Fruit fly (Drosophila melanogaster) Kc167 (cell line): ENCODE results near the gene EMC5.

ENCODE experiments used
- Myc ChIP-seq: fragments of >200 bp; optimal IDR thresholded peaks from 2 replicates; lab custom pipeline; 2017; ENCODE audit warnings: missing external identifiers
- Sin3A ChIP-seq: fragments of >200 bp; optimal IDR thresholded peaks from 2 replicates; lab custom pipeline; 2018; ENCODE audit warnings: missing external identifiers
- h ChIP-seq: fragments of >200 bp; optimal IDR thresholded peaks from 3 replicates; lab custom pipeline; 2018; ENCODE audit warnings: missing external identifiers
- insv ChIP-seq: fragments of >200 bp; optimal IDR thresholded peaks from 3 replicates; lab custom pipeline; 2018; ENCODE audit warnings: missing external identifiers
- psq ChIP-seq: fragments of >200 bp; optimal IDR thresholded peaks from 2 replicates; lab custom pipeline; 2017; ENCODE audit warnings: missing external identifiers
- ttk ChIP-seq: sonication (Bioruptor generic); optimal IDR thresholded peaks from 2 replicates; lab custom pipeline; 2017; ENCODE audit warnings: missing external identifiers

- TF ChIP-seq psq = no peak
- no peak for TF ChIP-seq ttk (lab: Kevin White, UChicago)
- no peak for TF ChIP-seq Myc (lab: Kevin White, UChicago)
- no peak for TF ChIP-seq insv (lab: Kevin White, UChicago)
- no peak for TF ChIP-seq Sin3A (lab: Kevin White, UChicago)
- TF ChIP-seq h (lab: Kevin White, UChicago) = no peak
Measured at dm6 chr2L:18984158-18984557, 3.3 kb upstream of the EMC5 start.
